Worm (Caenorhabditis elegans): Measurements from ENCODE around the gene F19G12.9.

- TF ChIP-seq unc-62 (GFP tag; optimal IDR thresholded peaks at IDR 0.05) (no peak), C04F5.9 (tag; optimal IDR thresholded peaks at IDR 0.05) (no peak), egl-27 (tag; optimal IDR thresholded peaks at IDR 0.05) (no peak), fkh-4 (tag; optimal IDR thresholded peaks at IDR 0.05; ENCODE audit: borderline replicate concordance) (no peak), tbx-2 (tag; optimal IDR thresholded peaks at IDR 0.05) (no peak), swsn-7 (tag; optimal IDR thresholded peaks at IDR 0.05) (no peak), ama-1 (optimal IDR thresholded peaks at IDR 0.05) (no peak), pqm-1 (tag; optimal IDR thresholded peaks at IDR 0.05) (no peak), ceh-82 (tag; optimal IDR thresholded peaks at IDR 0.05) (no peak)
Observed at ce11 chrX:1386893-1387367, 32.1 kb upstream of the F19G12.9 start, which contains the start of gene F56C3.1.

Measured in whole organism, L1 larva.